Worm (Caenorhabditis elegans): Measurements from ENCODE around the gene srh-112.

DNA sequence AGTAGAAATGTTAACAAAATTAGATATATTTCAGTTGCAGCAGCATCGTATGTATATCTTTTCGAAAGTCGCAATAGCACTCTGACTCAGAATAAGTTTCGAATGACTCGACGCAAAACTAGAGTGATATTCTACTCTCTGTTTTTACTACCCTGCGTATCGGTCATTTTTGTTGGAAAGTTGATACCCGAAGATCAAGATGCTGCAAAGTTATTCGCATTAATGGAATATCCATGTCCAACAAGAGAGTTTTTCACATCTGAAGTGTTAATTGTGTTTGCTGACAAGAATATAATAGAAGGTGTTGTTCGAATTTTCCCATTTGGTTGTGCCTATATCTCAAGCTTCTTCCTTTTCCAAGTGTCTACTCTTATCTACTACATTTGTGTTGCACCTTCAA, 46.1 kb upstream of the srh-112 start:
- TF ChIP-seq W03F9.2 (tag; optimal IDR thresholded peaks at IDR 0.05) (no peak), dao-5 (tag; optimal IDR thresholded peaks at IDR 0.05) (no peak), him-1 (tag; optimal IDR thresholded peaks at IDR 0.05) (no peak)

All from whole organism, L4/young adult.